Worm (Caenorhabditis elegans): ENCODE results near the gene F37C12.10.
A peak's percentile ranks its signal among the peaks of the same experiment; 100 is the strongest.

F37C12.10 gene

DNA sequence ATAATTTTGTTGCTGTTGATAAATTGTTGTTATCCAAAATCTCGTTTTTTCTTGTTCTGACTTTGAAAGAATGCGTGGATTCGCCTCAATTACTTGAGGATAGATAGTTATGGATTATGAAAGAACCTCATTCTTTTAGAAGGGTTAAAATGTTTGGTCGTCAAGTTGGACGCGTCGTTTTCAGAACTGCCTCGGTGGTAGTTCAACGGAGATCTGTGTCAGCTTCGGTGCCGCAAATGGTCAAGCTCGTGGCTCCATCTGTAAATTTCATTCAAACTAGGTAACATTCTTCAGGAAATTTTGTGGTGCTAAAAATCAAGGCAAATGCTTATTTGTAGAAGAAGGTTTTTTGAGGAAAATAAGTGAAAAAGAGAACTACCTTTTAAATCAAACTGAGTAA lies 7.6 kb downstream of the F37C12.10 start, which contains the start of gene ndab-2 (continued):
- TF ChIP-seq nhr-41 (GFP tag; IDR thresholded peaks at IDR 0.05) (no peak), lin-38 (GFP tag; IDR thresholded peaks at IDR 0.05) (peak; percentile 53), ceh-62 (tag; optimal IDR thresholded peaks at IDR 0.05) (no peak), fos-1 (tag; optimal IDR thresholded peaks at IDR 0.05) (no peak), snpc-4 (tag; optimal IDR thresholded peaks at IDR 0.05) (no peak), lin-39 (tag; optimal IDR thresholded peaks at IDR 0.05) (no peak), daf-19 (GFP tag; conservative IDR thresholded peaks at IDR 0.05) (no peak), mep-1 (tag; optimal IDR thresholded peaks at IDR 0.05) (no peak), attf-4 (tag; optimal IDR thresholded peaks at IDR 0.05) (no peak), snpc-1.2 (GFP tag; IDR thresholded peaks at IDR 0.05) (peak; percentile 56; the same call in 1 of the 2 replicates), dpl-1 (GFP tag; optimal IDR thresholded peaks at IDR 0.05) (no peak), madf-9 (GFP tag; conservative IDR thresholded peaks at IDR 0.05) (no peak)

- no peak for TF ChIP-seq sdz-12 (GFP tag; optimal IDR thresholded peaks at IDR 0.05)
- TF ChIP-seq duxl-1 (tag; optimal IDR thresholded peaks at IDR 0.05; ENCODE audit: poor library complexity): peak; percentile 76
- no peak for TF ChIP-seq attf-4 (tag; optimal IDR thresholded peaks at IDR 0.05)
- no peak for TF ChIP-seq dmd-8 (GFP tag; IDR thresholded peaks at IDR 0.05)
- no peak for TF ChIP-seq mdt-29 (GFP tag; IDR thresholded peaks at IDR 0.05)
- TF ChIP-seq zip-2 (tag; optimal IDR thresholded peaks at IDR 0.05): peak; percentile 9
- TF ChIP-seq lsy-2 (tag; optimal IDR thresholded peaks at IDR 0.05): peak; percentile 43 to 96
- peak; percentile 86 for TF ChIP-seq nhr-6 (tag; optimal IDR thresholded peaks at IDR 0.05)
- 0 out of 2 replicates have a peak, but pooled peaks have one; percentile 9 for TF ChIP-seq snpc-1.2 (GFP tag; IDR thresholded peaks at IDR 0.05)
- peak; percentile 63; the same call in 1 of the 2 replicates for TF ChIP-seq ceh-20 (GFP tag; IDR thresholded peaks at IDR 0.05)
- no peak for TF ChIP-seq Y105C5A.15 (GFP tag; IDR thresholded peaks at IDR 0.05)
- TF ChIP-seq lin-1 (GFP tag; IDR thresholded peaks at IDR 0.05): no peak
- TF ChIP-seq ama-1 (optimal IDR thresholded peaks at IDR 0.05): peak; percentile 71
- TF ChIP-seq nhr-25 (tag; optimal IDR thresholded peaks at IDR 0.05; ENCODE audit: borderline replicate concordance, insufficient read depth): peak; percentile 62
- no peak for TF ChIP-seq tag-97 (GFP tag; IDR thresholded peaks at IDR 0.05)
- peak; percentile 21 for TF ChIP-seq jun-1 (tag; optimal IDR thresholded peaks at IDR 0.05)
- no peak for TF ChIP-seq mxl-2 (GFP tag; conservative IDR thresholded peaks at IDR 0.05)
- peak; percentile 86 for TF ChIP-seq lin-38 (GFP tag; IDR thresholded peaks at IDR 0.05)
- no peak for TF ChIP-seq unc-62 (GFP tag; optimal IDR thresholded peaks at IDR 0.05 in 1 of 2)
- TF ChIP-seq unc-62 (tag; optimal IDR thresholded peaks at IDR 0.05): no peak
- no peak for TF ChIP-seq F49E8.2 (tag; optimal IDR thresholded peaks at IDR 0.05; ENCODE audit: borderline replicate concordance)
- TF ChIP-seq R02D3.7 (tag; optimal IDR thresholded peaks at IDR 0.05): no peak
- TF ChIP-seq lin-13 (GFP tag; optimal IDR thresholded peaks at IDR 0.05): peak; percentile 60
- 0 out of 2 replicates have a peak, but pooled peaks have one; percentile 28 for TF ChIP-seq arid-1 (GFP tag; conservative IDR thresholded peaks at IDR 0.05)
- TF ChIP-seq daf-8 (GFP tag; IDR thresholded peaks at IDR 0.05): no peak
- TF ChIP-seq nhr-10 (tag; optimal IDR thresholded peaks at IDR 0.05): no peak
- peak; percentile 64 for TF ChIP-seq nhr-28 (tag; optimal IDR thresholded peaks at IDR 0.05)
- no peak for TF ChIP-seq daf-19 (GFP tag; conservative IDR thresholded peaks at IDR 0.05)
- TF ChIP-seq ztf-7 (tag; optimal IDR thresholded peaks at IDR 0.05): peak; percentile 75
- no peak for TF ChIP-seq ceh-44 (GFP tag; IDR thresholded peaks at IDR 0.05)
- peak in 1 of 2 experiments; percentile 33 for TF ChIP-seq daf-16 (GFP tag; optimal IDR thresholded peaks at IDR 0.05)
- peak; percentile 57 for TF ChIP-seq daf-16 (tag; optimal IDR thresholded peaks at IDR 0.05)
- TF ChIP-seq F44E2.7 (GFP tag; IDR thresholded peaks at IDR 0.05): no peak
- no peak for TF ChIP-seq aly-2 (tag; optimal IDR thresholded peaks at IDR 0.05)
- peak; percentile 90 for TF ChIP-seq T20F7.1 (GFP tag; optimal IDR thresholded peaks at IDR 0.05)
- TF ChIP-seq nhr-41 (GFP tag; IDR thresholded peaks at IDR 0.05): no peak
- no peak for TF ChIP-seq ztf-11 (tag; optimal IDR thresholded peaks at IDR 0.05)
- TF ChIP-seq F10B5.3 (tag; optimal IDR thresholded peaks at IDR 0.05): no peak
- peak; percentile 34 for TF ChIP-seq lin-15B (tag; optimal IDR thresholded peaks at IDR 0.05)
- no peak for TF ChIP-seq nhr-111 (GFP tag; optimal IDR thresholded peaks at IDR 0.05)
- TF ChIP-seq D1046.2 (GFP tag; IDR thresholded peaks at IDR 0.05): no peak
- peak; percentile 91 for TF ChIP-seq mep-1 (tag; optimal IDR thresholded peaks at IDR 0.05)
- TF ChIP-seq egl-43 (GFP tag; IDR thresholded peaks at IDR 0.05): no peak
These were observed 8.5 kb downstream of the F37C12.10 start, which contains the start of the genes rps-14 and rpl-36 for ce11 chrIII:7179538-7180301. Gene rps-14 (minus strand): TSS chrIII:7179588. Gene rpl-36 (plus strand): TSS chrIII:7180251.
